Fruit fly (Drosophila melanogaster): ENCODE measurements around the gene eIF4E1.

eIF4E1 gene

DNA sequence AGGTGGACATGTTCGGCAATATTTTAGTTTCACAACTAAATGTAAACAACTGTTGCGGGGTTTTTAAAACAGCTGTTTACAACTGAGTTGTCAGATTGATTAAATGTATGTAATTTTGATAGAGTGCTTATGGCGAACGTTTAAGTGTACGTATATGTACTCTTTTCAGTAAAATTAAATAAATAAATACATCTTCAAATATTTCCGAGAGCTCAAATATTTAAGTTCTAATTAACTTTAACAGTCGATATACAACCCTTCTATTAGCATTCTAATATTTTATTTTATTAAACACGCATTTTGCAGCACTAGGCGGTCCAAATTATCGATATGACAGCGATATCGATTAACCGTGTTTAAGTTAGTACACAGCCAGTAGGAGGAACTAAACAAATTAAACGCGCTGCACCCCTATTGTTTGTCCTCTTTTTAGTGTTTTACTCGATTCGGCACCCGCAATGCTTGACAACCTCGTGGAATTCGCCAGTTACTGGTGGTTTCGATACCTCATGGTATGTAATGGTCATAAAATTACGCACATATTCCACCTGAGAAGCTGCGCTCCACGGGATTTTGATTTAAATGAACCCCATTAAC lies 49.4 kb upstream of the eIF4E1 start, which contains the start of the genes CG3448 and ghi (continued):
- TF ChIP-seq kni (GFP tag; optimal IDR thresholded peaks at IDR 0.05): peak; percentile 75
- TF ChIP-seq HLH4C (GFP tag; IDR thresholded peaks at IDR 0.05; ENCODE audit: partially characterized antibody): peak; percentile 84
- no peak for TF ChIP-seq CG6813 (GFP tag; optimal IDR thresholded peaks at IDR 0.05)
- peak; percentile 69 for TF ChIP-seq dmrt99B (tag; optimal IDR thresholded peaks at IDR 0.05)
- peak; percentile 86 for TF ChIP-seq Ets65A (GFP tag)
- peak; percentile 73 for TF ChIP-seq CG9817 (tag; optimal IDR thresholded peaks at IDR 0.05)
- peak; percentile 45; the same call in 1 of the 3 replicates for TF ChIP-seq CG14860 (GFP tag; IDR thresholded peaks at IDR 0.05; ENCODE audit: partially characterized antibody)
- TF ChIP-seq CG11504 (tag; optimal IDR thresholded peaks at IDR 0.05): peak; percentile 71
- TF ChIP-seq CG3065 (GFP tag; optimal IDR thresholded peaks at IDR 0.05): no peak
- peak; percentile 50 for TF ChIP-seq CG4617 (GFP tag; optimal IDR thresholded peaks at IDR 0.05; ENCODE audit: borderline replicate concordance)
- no peak for TF ChIP-seq Lim3 (GFP tag; IDR thresholded peaks at IDR 0.05)
- peak; percentile 35 for TF ChIP-seq Hsf (GFP tag; optimal IDR thresholded peaks at IDR 0.05)
- TF ChIP-seq CG10321 (GFP tag; IDR thresholded peaks at IDR 0.05): no peak
- peak; percentile 98 for TF ChIP-seq CG10267 (tag; optimal IDR thresholded peaks at IDR 0.05)
- peak; percentile 11 for TF ChIP-seq CG17802 (tag; optimal IDR thresholded peaks at IDR 0.05)
- no peak for TF ChIP-seq pros (GFP tag; optimal IDR thresholded peaks at IDR 0.05)
- TF ChIP-seq CG15073 (GFP tag; optimal IDR thresholded peaks at IDR 0.05): no peak
- TF ChIP-seq Rx (GFP tag; IDR thresholded peaks at IDR 0.05): peak; percentile 22; the same call in 1 of the 2 replicates
- TF ChIP-seq Doc3 (GFP tag; IDR thresholded peaks at IDR 0.05; ENCODE audit: partially characterized antibody): peak; percentile 65; the same call in 2 of the 3 replicates
- TF ChIP-seq sqz (GFP tag; optimal IDR thresholded peaks at IDR 0.05): peak; percentile 55
- peak; percentile 61 for TF ChIP-seq Dp (GFP tag; optimal IDR thresholded peaks at IDR 0.05)
- peak; percentile 75 for TF ChIP-seq CG4424 (GFP tag; optimal IDR thresholded peaks at IDR 0.05)
- TF ChIP-seq dmrt11E (tag; optimal IDR thresholded peaks at IDR 0.05): peak; percentile 11
- peak; percentile 70 for TF ChIP-seq CG1603 (tag; optimal IDR thresholded peaks at IDR 0.05)
- peak; percentile 84 for TF ChIP-seq trem (tag; optimal IDR thresholded peaks at IDR 0.05)
- TF ChIP-seq CG34422 (GFP tag; IDR thresholded peaks at IDR 0.05): peak; percentile 58; the same call in 1 of the 3 replicates
- TF ChIP-seq CG6791 (GFP tag; IDR thresholded peaks at IDR 0.05; ENCODE audit: partially characterized antibody): peak; percentile 75; the same call in 2 of the 3 replicates
- TF ChIP-seq CG18011 (GFP tag; optimal IDR thresholded peaks at IDR 0.05): peak; percentile 46
- TF ChIP-seq CG4328 (GFP tag; optimal IDR thresholded peaks at IDR 0.05): peak; percentile 62
- TF ChIP-seq Meics (GFP tag; optimal IDR thresholded peaks at IDR 0.05): peak; percentile 52
- peak; percentile 41 for TF ChIP-seq cwo (GFP tag; optimal IDR thresholded peaks at IDR 0.05)
- TF ChIP-seq Six4 (GFP tag; optimal IDR thresholded peaks at IDR 0.05): peak; percentile 24
- TF ChIP-seq HmgD (GFP tag; optimal IDR thresholded peaks at IDR 0.05): no peak
- no peak for TF ChIP-seq CG9876 (GFP tag; optimal IDR thresholded peaks at IDR 0.05)
- TF ChIP-seq CG10654 (GFP tag; optimal IDR thresholded peaks at IDR 0.05): peak; percentile 62
- TF ChIP-seq cad (GFP tag; optimal IDR thresholded peaks at IDR 0.05): peak; percentile 31
- TF ChIP-seq Mad (GFP tag; optimal IDR thresholded peaks at IDR 0.05): peak; percentile 37
- TF ChIP-seq CG13775 (GFP tag; optimal IDR thresholded peaks at IDR 0.05): peak; percentile 18
- TF ChIP-seq salm (tag; optimal IDR thresholded peaks at IDR 0.05): peak; percentile 9
- TF ChIP-seq CG1233 (GFP tag; optimal IDR thresholded peaks at IDR 0.05): peak; percentile 69
- peak; percentile 51 to 67 for TF ChIP-seq Pdp1 (GFP tag; optimal IDR thresholded peaks at IDR 0.05)
- peak; percentile 36 for TF ChIP-seq CG5245 (GFP tag; optimal IDR thresholded peaks at IDR 0.05)
- no peak for TF ChIP-seq hth (optimal IDR thresholded peaks at IDR 0.05)
- TF ChIP-seq nerfin-1 (tag; optimal IDR thresholded peaks at IDR 0.05): peak; percentile 70
- TF ChIP-seq CG2120 (GFP tag; optimal IDR thresholded peaks at IDR 0.05): peak; percentile 70
- peak; percentile 61 for TF ChIP-seq CG17829 (tag; optimal IDR thresholded peaks at IDR 0.05)
- TF ChIP-seq E2f1 (GFP tag; IDR thresholded peaks at IDR 0.05): peak; percentile 15; the same call in 1 of the 2 replicates
- TF ChIP-seq zfh2 (GFP tag; optimal IDR thresholded peaks at IDR 0.05): peak; percentile 67
- TF ChIP-seq nmo (GFP tag; optimal IDR thresholded peaks at IDR 0.05): peak; percentile 55
